Fruit fly (Drosophila melanogaster): ENCODE results near the gene mus201.

- no peak for TF ChIP-seq Clk (GFP tag; optimal IDR thresholded peaks at IDR 0.05)
- TF ChIP-seq kay (GFP tag; ENCODE audit: borderline replicate concordance): no peak
Measured at dm6 chr2L:8402928-8403285, 35.1 kb upstream of the mus201 start, which contains the start of gene fy.
